Fruit fly (Drosophila melanogaster) whole organism, embryonic: ENCODE data around the gene CG18598.

ENCODE experiments used
- B-H1 ChIP-seq: fragments of 200-800 bp; sonication (Bioruptor generic); IDR thresholded peaks from 3 replicates; pipeline ENCODE4 v1.3.6; 2022; ENCODE audit warnings: missing biosample characterization, missing genetic modification characterization
- BEAF-32 ChIP-seq: fragments of 200-800 bp; sonication (Bioruptor generic); optimal IDR thresholded peaks from 3 replicates; lab custom pipeline; 2017; ENCODE audit warnings: missing biosample characterization, missing genetic modification characterization, mild to moderate bottlenecking, moderate library complexity, missing genetic modification reagents
- C15 ChIP-seq: fragments of 200-800 bp; sonication (Bioruptor generic); IDR thresholded peaks from 3 replicates; pipeline ENCODE4 v1.3.6; 2022; ENCODE audit warnings: missing biosample characterization, missing genetic modification characterization
- CG10274 ChIP-seq: fragments of 200-800 bp; sonication (Bioruptor generic); optimal IDR thresholded peaks from 3 replicates; lab custom pipeline; 2017; ENCODE audit warnings: missing biosample characterization, mild to moderate bottlenecking, missing genetic modification characterization
- CG10431 ChIP-seq: fragments of 200-800 bp; sonication (Bioruptor generic); optimal IDR thresholded peaks from 3 replicates; lab custom pipeline; 2018; ENCODE audit warnings: missing biosample characterization, mild to moderate bottlenecking, missing genetic modification characterization
- CG12104 ChIP-seq: fragments of 200-800 bp; sonication (Bioruptor generic); optimal IDR thresholded peaks from 3 replicates; lab custom pipeline; 2016; ENCODE audit warnings: missing biosample characterization, missing genetic modification characterization
- CG1233 ChIP-seq: fragments of 200-800 bp; sonication (Bioruptor generic); optimal IDR thresholded peaks from 4 replicates; lab custom pipeline; 2018; ENCODE audit warnings: missing biosample characterization, mild to moderate bottlenecking, missing genetic modification characterization
- CG12391 ChIP-seq: fragments of 200-800 bp; sonication (Bioruptor generic); optimal IDR thresholded peaks from 3 replicates; lab custom pipeline; 2018; ENCODE audit warnings: missing biosample characterization, mild to moderate bottlenecking, missing genetic modification characterization, moderate library complexity
- CG12744 ChIP-seq: fragments of 200-800 bp; sonication (Bioruptor generic); optimal IDR thresholded peaks from 2 replicates; lab custom pipeline; 2016; ENCODE audit warnings: missing biosample characterization, missing genetic modification characterization
- CG13287 ChIP-seq: fragments of 200-800 bp; sonication (Bioruptor generic); IDR thresholded peaks from 2 replicates; pipeline ENCODE4 v1.3.6; 2022; ENCODE audit warnings: missing biosample characterization, missing genetic modification characterization; ENCODE audit not compliant: partially characterized antibody
- CG15514 ChIP-seq: fragments of 200-800 bp; sonication (Bioruptor generic); optimal IDR thresholded peaks from 3 replicates; lab custom pipeline; 2017; ENCODE audit warnings: missing biosample characterization, missing genetic modification characterization, mild to moderate bottlenecking, moderate library complexity, missing genetic modification reagents
- CG17186 ChIP-seq: fragments of 200-800 bp; sonication (Bioruptor generic); optimal IDR thresholded peaks from 3 replicates; lab custom pipeline; 2017; ENCODE audit warnings: missing biosample characterization, missing genetic modification reagents, missing genetic modification characterization
- CG17361 ChIP-seq: fragments of 200-800 bp; sonication (Bioruptor generic); IDR thresholded peaks from 3 replicates; pipeline ENCODE4 v1.3.6; 2022; ENCODE audit warnings: missing biosample characterization, missing genetic modification characterization
- CG17612 ChIP-seq: fragments of 200-800 bp; sonication (Bioruptor generic); IDR thresholded peaks from 2 replicates; pipeline ENCODE4 v1.3.6; 2022; ENCODE audit warnings: missing biosample characterization, missing genetic modification characterization
- CG17802 ChIP-seq: fragments of 200-800 bp; sonication (Bioruptor generic); optimal IDR thresholded peaks from 2 replicates; lab custom pipeline; 2018; ENCODE audit warnings: missing biosample characterization, mild to moderate bottlenecking, missing genetic modification characterization, moderate library complexity
- CG17912 ChIP-seq: fragments of 200-800 bp; sonication (Bioruptor generic); optimal IDR thresholded peaks from 2 replicates; lab custom pipeline; 2018; ENCODE audit warnings: missing biosample characterization, mild to moderate bottlenecking, missing genetic modification characterization
- CG2116 ChIP-seq: fragments of 200-800 bp; sonication (Bioruptor generic); optimal IDR thresholded peaks from 3 replicates; lab custom pipeline; 2018; ENCODE audit warnings: missing biosample characterization, mild to moderate bottlenecking, missing genetic modification characterization
- CG2202 ChIP-seq: fragments of 200-800 bp; sonication (Bioruptor generic); optimal IDR thresholded peaks from 2 replicates; lab custom pipeline; 2018; ENCODE audit warnings: missing biosample characterization, mild to moderate bottlenecking, missing genetic modification characterization
- CG2678 ChIP-seq: fragments of 200-800 bp; sonication (Bioruptor generic); optimal IDR thresholded peaks from 3 replicates; lab custom pipeline; 2019; ENCODE audit warnings: missing biosample characterization, mild to moderate bottlenecking, missing genetic modification characterization, moderate library complexity
- CG2889 ChIP-seq: fragments of 200-800 bp; sonication (Bioruptor generic); IDR thresholded peaks from 3 replicates; pipeline ENCODE4 v1.3.6; 2022; ENCODE audit warnings: missing biosample characterization, missing genetic modification characterization
- CG30020 ChIP-seq: fragments of 200-800 bp; optimal IDR thresholded peaks from 2 replicates; lab custom pipeline; 2019; ENCODE audit warnings: missing biosample characterization, mild to moderate bottlenecking, missing genetic modification characterization, moderate library complexity
- CG3065 ChIP-seq: fragments of 200-800 bp; sonication (Bioruptor generic); optimal IDR thresholded peaks from 2 replicates; lab custom pipeline; 2016; ENCODE audit warnings: missing biosample characterization, missing genetic modification characterization
- CG3838 ChIP-seq: fragments of 200-800 bp; sonication (Bioruptor generic); optimal IDR thresholded peaks from 3 replicates; lab custom pipeline; 2016; ENCODE audit warnings: missing biosample characterization, missing genetic modification characterization
- CG4282 ChIP-seq: fragments of 200-800 bp; sonication (Bioruptor generic); optimal IDR thresholded peaks from 2 replicates; lab custom pipeline; 2016; ENCODE audit warnings: missing biosample characterization, missing genetic modification characterization
- CG4854 ChIP-seq: fragments of 200-800 bp; sonication (Bioruptor generic); optimal IDR thresholded peaks from 2 replicates; lab custom pipeline; 2016; ENCODE audit warnings: missing biosample characterization, missing genetic modification characterization, inconsistent platforms
- CG6689 ChIP-seq: fragments of 200-800 bp; sonication (Bioruptor generic); IDR thresholded peaks from 2 replicates; pipeline ENCODE4 v1.3.6; 2022; ENCODE audit warnings: missing biosample characterization, missing genetic modification characterization
- CG7357 ChIP-seq: fragments of 200-800 bp; sonication (Bioruptor generic); IDR thresholded peaks from 3 replicates; pipeline ENCODE4 v1.3.6; 2022; ENCODE audit warnings: missing biosample characterization, missing genetic modification characterization
- CG8478 ChIP-seq: fragments of >200 bp; optimal IDR thresholded peaks from 2 replicates; lab custom pipeline; 2018
- CG9215 ChIP-seq: fragments of 200-800 bp; sonication (Bioruptor generic); IDR thresholded peaks from 2 replicates; pipeline ENCODE4 v1.3.6; 2022; ENCODE audit warnings: missing biosample characterization, missing genetic modification characterization
- CG9817 ChIP-seq: fragments of 200-800 bp; sonication (Bioruptor generic); optimal IDR thresholded peaks from 2 replicates; lab custom pipeline; 2018; ENCODE audit warnings: missing biosample characterization, mild to moderate bottlenecking, missing genetic modification characterization, moderate library complexity
- Dip2 ChIP-seq: fragments of 200-800 bp; sonication (Bioruptor generic); IDR thresholded peaks from 2 replicates; pipeline ENCODE4 v1.3.6; 2022; ENCODE audit warnings: missing biosample characterization, missing genetic modification characterization
- Dip3 ChIP-seq: fragments of 200-800 bp; sonication (Bioruptor generic); optimal IDR thresholded peaks from 3 replicates; lab custom pipeline; 2016; ENCODE audit warnings: missing biosample characterization, missing genetic modification characterization
- Dll ChIP-seq: fragments of 200-800 bp; sonication (Bioruptor generic); IDR thresholded peaks from 4 replicates; pipeline ENCODE4 v1.3.6; 2022; ENCODE audit warnings: missing biosample characterization, missing genetic modification characterization; ENCODE audit not compliant: partially characterized antibody
- Dp ChIP-seq: fragments of 200-800 bp; sonication (Bioruptor generic); optimal IDR thresholded peaks from 2 replicates; lab custom pipeline; 2018; ENCODE audit warnings: missing biosample characterization, mild to moderate bottlenecking, missing genetic modification characterization, moderate library complexity
- Dref ChIP-seq: fragments of 200-800 bp; sonication (Bioruptor generic); IDR thresholded peaks from 2 replicates; pipeline ENCODE4 v1.3.6; 2022; ENCODE audit warnings: missing biosample characterization, missing genetic modification characterization
- Kr ChIP-seq: fragments of 200-800 bp; sonication (Bioruptor generic); optimal IDR thresholded peaks from 2 replicates; lab custom pipeline; 2017; ENCODE audit warnings: missing biosample characterization, mild to moderate bottlenecking, missing genetic modification characterization
- Nf-YA ChIP-seq: fragments of 200-800 bp; sonication (Bioruptor generic); IDR thresholded peaks from 2 replicates; pipeline ENCODE4 v1.3.6; 2022; ENCODE audit warnings: missing biosample characterization, missing genetic modification characterization
- Tbp ChIP-seq: fragments of >200 bp; optimal IDR thresholded peaks from 2 replicates; lab custom pipeline; 2018; ENCODE audit warnings: missing biosample characterization, missing genetic modification characterization
- ash1 ChIP-seq: fragments of 200-800 bp; sonication (Bioruptor generic); optimal IDR thresholded peaks from 2 replicates; lab custom pipeline; 2018; ENCODE audit warnings: missing biosample characterization, mild to moderate bottlenecking, missing genetic modification characterization
- bowl ChIP-seq: fragments of 200-800 bp; sonication (Bioruptor generic); IDR thresholded peaks from 2 replicates; pipeline ENCODE4 v1.3.6; 2022; ENCODE audit warnings: missing biosample characterization, missing genetic modification characterization
- cg ChIP-seq: fragments of 200-800 bp; sonication (Bioruptor generic); optimal IDR thresholded peaks from 3 replicates; lab custom pipeline; 2019; ENCODE audit warnings: missing biosample characterization, mild to moderate bottlenecking, missing genetic modification characterization, moderate library complexity
- crol ChIP-seq: fragments of 200-800 bp; sonication (Bioruptor generic); IDR thresholded peaks from 2 replicates; pipeline ENCODE4 v1.3.6; 2022; ENCODE audit warnings: missing biosample characterization, missing genetic modification characterization
- exex ChIP-seq: fragments of 200-800 bp; sonication (Bioruptor generic); optimal IDR thresholded peaks from 4 replicates; lab custom pipeline; 2018; ENCODE audit warnings: missing biosample characterization, mild to moderate bottlenecking, missing genetic modification characterization, moderate library complexity
- gcm ChIP-seq: fragments of 200-800 bp; sonication (Bioruptor generic); optimal IDR thresholded peaks from 2 replicates; lab custom pipeline; 2019; ENCODE audit warnings: missing biosample characterization, mild to moderate bottlenecking, missing genetic modification characterization, moderate library complexity
- pzg ChIP-seq: fragments of 200-800 bp; sonication (Bioruptor generic); optimal IDR thresholded peaks from 3 replicates; lab custom pipeline; 2018; ENCODE audit warnings: missing biosample characterization, mild to moderate bottlenecking, missing genetic modification characterization, moderate library complexity
- scrt ChIP-seq: fragments of 200-800 bp; sonication (Bioruptor generic); optimal IDR thresholded peaks from 2 replicates; lab custom pipeline; 2018; ENCODE audit warnings: missing biosample characterization, mild to moderate bottlenecking, missing genetic modification characterization, moderate library complexity
- sens ChIP-seq: fragments of 200-800 bp; sonication (Bioruptor generic); peaks from one replicate; lab custom pipeline; 2016; ENCODE audit warnings: missing biosample characterization, missing genetic modification characterization
- sisA ChIP-seq: fragments of 200-800 bp; sonication (Bioruptor generic); IDR thresholded peaks from 2 replicates; pipeline ENCODE4 v1.3.6; 2022; ENCODE audit warnings: missing biosample characterization, missing genetic modification characterization
- ssp ChIP-seq: fragments of 200-800 bp; sonication (Bioruptor generic); IDR thresholded peaks from 2 replicates; pipeline ENCODE4 v1.3.6; 2022; ENCODE audit warnings: missing biosample characterization, missing genetic modification characterization
- stwl ChIP-seq: fragments of 200-800 bp; sonication (Bioruptor generic); optimal IDR thresholded peaks from 3 replicates; lab custom pipeline; 2018; ENCODE audit warnings: missing biosample characterization, mild to moderate bottlenecking, missing genetic modification characterization, moderate library complexity
- ttk ChIP-seq: fragments of 200-800 bp; sonication (Bioruptor generic); IDR thresholded peaks from 2 replicates; pipeline ENCODE4 v2.1.2; 2022; ENCODE audit warnings: missing biosample characterization, missing genetic modification characterization
- zfh2 ChIP-seq: fragments of 200-800 bp; sonication (Bioruptor generic); optimal IDR thresholded peaks from 2 replicates; lab custom pipeline; 2016; ENCODE audit warnings: missing biosample characterization, missing genetic modification characterization

The CG18598 gene

dm6 chr3R:18228713-18229222 is 22.1 kb upstream of the CG18598 start (continued):
- 0 out of 2 replicates have a peak, but pooled peaks have one; percentile 28 for TF ChIP-seq ttk (GFP tag; lab: Robert Waterston, UW)
- TF ChIP-seq bowl = 0 out of 2 replicates have a peak, but pooled peaks have one; percentile 20
- no peak for TF ChIP-seq C15
- TF ChIP-seq CG3065 (GFP tag; lab: Kevin White, UChicago) = no peak
- no peak for TF ChIP-seq B-H1 (GFP tag; lab: Robert Waterston, UW)
- TF ChIP-seq CG17612 (GFP tag; lab: Robert Waterston, UW) = no peak
- TF ChIP-seq CG4282 (GFP tag; lab: Kevin White, UChicago) = no peak
- no peak for TF ChIP-seq Tbp (GFP tag; lab: Kevin White, UChicago)
- no peak for TF ChIP-seq CG8478 (lab: Kevin White, UChicago)
- TF ChIP-seq CG3838 (GFP tag; lab: Kevin White, UChicago) = no peak
- TF ChIP-seq Dip3 (GFP tag; lab: Kevin White, UChicago) = no peak
- TF ChIP-seq CG9215 (GFP tag; lab: Robert Waterston, UW) = no peak
- TF ChIP-seq zfh2 = no peak
- TF ChIP-seq cg = no peak
- TF ChIP-seq Nf-YA (GFP tag; lab: Robert Waterston, UW) = 0 out of 2 replicates have a peak, but pooled peaks have one; percentile 23
- no peak for TF ChIP-seq CG4854
- no peak for TF ChIP-seq Kr (GFP tag; lab: Kevin White, UChicago)
- no peak for TF ChIP-seq CG17361 (GFP tag; lab: Robert Waterston, UW)
- TF ChIP-seq CG17912 (GFP tag; lab: Kevin White, UChicago) = no peak
- no peak for TF ChIP-seq CG17186 (GFP tag; lab: Kevin White, UChicago)
- TF ChIP-seq sisA = 0 out of 2 replicates have a peak, but pooled peaks have one; percentile 15
- TF ChIP-seq CG12391 = no peak
- TF ChIP-seq scrt (GFP tag; lab: Kevin White, UChicago) = no peak
- no peak for TF ChIP-seq CG12744 (GFP tag; lab: Kevin White, UChicago)
- TF ChIP-seq CG12104 (GFP tag; lab: Kevin White, UChicago) = no peak
- no peak for TF ChIP-seq CG13287 (GFP tag; lab: Robert Waterston, UW)
- TF ChIP-seq crol = no peak

dm6 chr3R:18230229-18230628 is 20.7 kb upstream of the CG18598 start:
- TF ChIP-seq ssp (GFP tag; lab: Robert Waterston, UW) (peak; percentile 84), CG17802 (tag; lab: Kevin White, UChicago) (peak; percentile 86), Dp (GFP tag; lab: Kevin White, UChicago) (peak; percentile 60), CG7357 (GFP tag; lab: Robert Waterston, UW) (peak; percentile 79), CG2116 (GFP tag; lab: Kevin White, UChicago) (peak; percentile 10), CG30020 (peak; percentile 21), stwl (peak; percentile 42), CG2202 (tag; lab: Kevin White, UChicago) (no peak), CG15514 (peak; percentile 47), CG10274 (GFP tag; lab: Kevin White, UChicago) (no peak), pzg (GFP tag; lab: Kevin White, UChicago) (peak; percentile 37), CG10431 (GFP tag; lab: Kevin White, UChicago) (no peak), sens (peak; percentile 45), CG2678 (tag; lab: Kevin White, UChicago) (no peak), CG1233 (no peak), ash1 (GFP tag; lab: Kevin White, UChicago) (no peak), CG2889 (GFP tag; lab: Robert Waterston, UW) (no peak), Dip2 (GFP tag; lab: Robert Waterston, UW) (no peak), CG6689 (GFP tag; lab: Robert Waterston, UW) (no peak), BEAF-32 (GFP tag; lab: Kevin White, UChicago) (peak; percentile 41), gcm (GFP tag; lab: Kevin White, UChicago) (no peak), CG9817 (tag; lab: Kevin White, UChicago) (no peak), exex (peak; percentile 9), Dref (GFP tag; lab: Robert Waterston, UW) (peak; percentile 46; the same call in 1 of the 2 replicates), Dll (0 out of 4 replicates have a peak, but pooled peaks have one; percentile 20)
